Fruit fly (Drosophila melanogaster) whole organism, adult: Measurements from ENCODE around the gene CSN8.

Source experiments
- Crg-1 ChIP-seq: fragments of 200-800 bp; sonication (Bioruptor generic); optimal IDR thresholded peaks from 2 replicates; lab custom pipeline; 2016; ENCODE audit warnings: missing biosample characterization, missing genetic modification characterization
- cnc ChIP-seq, 2 experiments: fragments of >200 bp; optimal IDR thresholded peaks; 2 replicates each; lab custom pipeline; 2017

DNA sequence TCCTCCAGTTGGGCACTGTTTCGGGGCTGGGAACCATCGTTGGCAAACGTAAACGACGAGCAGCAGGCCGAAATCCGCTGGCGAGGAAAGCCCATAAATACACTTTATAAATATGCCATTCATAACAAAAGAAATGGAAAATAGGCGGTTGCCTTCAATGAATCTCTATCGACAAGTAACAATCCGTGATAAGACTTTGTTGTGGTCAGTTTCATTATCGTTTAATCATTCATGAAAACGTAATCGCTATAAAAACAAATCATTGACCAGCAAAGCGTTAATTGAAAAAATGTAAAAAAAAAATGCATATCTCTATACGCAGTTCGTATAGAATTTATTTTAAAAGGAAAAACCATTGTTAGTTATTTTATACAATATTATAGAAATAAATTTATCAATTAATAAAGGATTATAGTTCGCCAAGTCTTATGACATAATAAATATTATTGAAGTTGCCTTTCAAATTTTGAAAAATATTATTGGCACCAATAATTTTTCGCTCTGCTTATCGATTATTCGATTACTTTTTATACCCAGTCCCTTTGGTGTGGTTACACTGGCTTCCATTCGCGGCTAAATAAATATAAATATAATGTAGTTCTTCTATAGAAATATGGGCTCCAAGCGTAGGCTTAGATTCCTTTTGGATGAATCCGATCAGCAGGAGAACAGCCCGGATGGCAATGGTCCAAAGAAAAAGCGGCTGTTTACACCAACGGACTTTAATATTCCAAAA, 35.4 kb downstream of the CSN8 start, which contains the start of gene CG31898:
- TF ChIP-seq cnc (optimal IDR thresholded peaks at IDR 0.05; lab: Kevin White, UChicago) (no peak), Crg-1 (no peak)
